Worm (Caenorhabditis elegans): Measurements from ENCODE around the gene nhr-282.

ce11 chrV:15819983-15820382 lies 7.9 kb downstream of the nhr-282 start, which contains the start of gene srbc-48:
- TF ChIP-seq aha-1 (tag; optimal IDR thresholded peaks at IDR 0.05) (no peak), ama-1 (optimal IDR thresholded peaks at IDR 0.05) (no peak), ceh-82 (tag; optimal IDR thresholded peaks at IDR 0.05) (no peak), unc-130 (tag; optimal IDR thresholded peaks at IDR 0.05) (no peak), jun-1 (tag; optimal IDR thresholded peaks at IDR 0.05) (no peak), nhr-90 (tag; optimal IDR thresholded peaks at IDR 0.05; ENCODE audit: poor library complexity) (no peak), dpl-1 (GFP tag; optimal IDR thresholded peaks at IDR 0.05) (no peak), skn-1 (tag; optimal IDR thresholded peaks at IDR 0.05) (no peak), nhr-11 (tag; optimal IDR thresholded peaks at IDR 0.05) (no peak), mep-1 (tag; optimal IDR thresholded peaks at IDR 0.05) (no peak), mef-2 (tag; optimal IDR thresholded peaks at IDR 0.05) (no peak)

Measured in whole organism, L1 larva.